Worm (Caenorhabditis elegans) whole organism, early embryonic: ENCODE measurements around the gene Y38C1AA.19.

Experiments
- B0310.2 ChIP-seq: sonication (generic microtip); optimal IDR thresholded peaks from 2 replicates; lab custom pipeline; 2016; ENCODE audit warnings: mild to moderate bottlenecking, missing genetic modification characterization, missing compliant biosample characterization
- F13C5.2 ChIP-seq: sonication (generic microtip); optimal IDR thresholded peaks from 2 replicates; lab custom pipeline; 2017; ENCODE audit warnings: mild to moderate bottlenecking, missing genetic modification characterization, inconsistent platforms, missing compliant biosample characterization
- aly-1 ChIP-seq: sonication (generic microtip); optimal IDR thresholded peaks from 2 replicates; lab custom pipeline; 2016; ENCODE audit warnings: missing genetic modification characterization, missing compliant biosample characterization
- ama-1 ChIP-seq: fragments of 150-350 bp; optimal IDR thresholded peaks from 2 replicates; lab custom pipeline; 2014
- ceh-13 ChIP-seq: fragments of 200-800 bp; sonication (Bioruptor generic); optimal IDR thresholded peaks from 2 replicates; lab custom pipeline; 2018; ENCODE audit warnings: mild to moderate bottlenecking, missing genetic modification characterization, missing compliant biosample characterization
- ceh-36 ChIP-seq: sonication (generic microtip); optimal IDR thresholded peaks from 2 replicates; lab custom pipeline; 2016; ENCODE audit warnings: missing genetic modification characterization, inconsistent platforms, missing compliant biosample characterization
- ets-7 ChIP-seq: sonication (generic microtip); optimal IDR thresholded peaks from 2 replicates; lab custom pipeline; 2016; ENCODE audit warnings: missing genotype, missing genetic modification characterization, missing compliant biosample characterization
- flt-1 ChIP-seq: fragments of 200-800 bp; sonication (Bioruptor generic); IDR thresholded peaks from 2 replicates; pipeline ENCODE4 v1.3.6; 2022; ENCODE audit warnings: missing genetic modification characterization, missing compliant biosample characterization
- hmbx-1 ChIP-seq: sonication (generic microtip); optimal IDR thresholded peaks from 2 replicates; lab custom pipeline; 2016; ENCODE audit warnings: mild to moderate bottlenecking, missing genetic modification characterization, missing compliant biosample characterization
- hmg-4 ChIP-seq: fragments of 200-800 bp; sonication (Bioruptor generic); optimal IDR thresholded peaks from 2 replicates; lab custom pipeline; 2018; ENCODE audit warnings: mild to moderate bottlenecking, missing genetic modification characterization, missing compliant biosample characterization
- hnd-1 ChIP-seq: sonication (generic microtip); optimal IDR thresholded peaks from 2 replicates; lab custom pipeline; 2016; ENCODE audit warnings: missing genetic modification characterization, missing compliant biosample characterization
- pes-1 ChIP-seq: fragments of 200-800 bp; sonication (Bioruptor generic); IDR thresholded peaks from 2 replicates; pipeline ENCODE4 v1.3.6; 2022; ENCODE audit warnings: missing genetic modification reagents, missing genetic modification characterization, missing compliant biosample characterization
- scrt-1 ChIP-seq: fragments of 200-800 bp; sonication (Bioruptor generic); IDR thresholded peaks from 2 replicates; pipeline ENCODE4 v1.3.6; 2022; ENCODE audit warnings: missing genetic modification characterization, missing compliant biosample characterization
- sea-1 ChIP-seq: fragments of 200-800 bp; sonication (Bioruptor generic); conservative IDR thresholded peaks from 2 replicates; pipeline ENCODE4 v1.3.6; 2022; ENCODE audit warnings: missing genetic modification characterization, missing compliant biosample characterization
- tbx-11 ChIP-seq: fragments of 200-800 bp; sonication (Bioruptor generic); IDR thresholded peaks from 2 replicates; pipeline ENCODE4 v1.3.6; 2022; ENCODE audit warnings: missing genetic modification characterization, missing compliant biosample characterization
- tbx-37 ChIP-seq: fragments of 200-800 bp; sonication (Bioruptor generic); conservative IDR thresholded peaks from 2 replicates; pipeline ENCODE4 v1.3.6; 2022; ENCODE audit warnings: missing genetic modification reagents, missing genetic modification characterization, missing compliant biosample characterization
- tra-4 ChIP-seq: sonication (generic microtip); optimal IDR thresholded peaks from 2 replicates; lab custom pipeline; 2017; ENCODE audit warnings: missing genetic modification characterization, missing compliant biosample characterization

Y38C1AA.19 gene

ce11 chrIV:149794-150193 is 10.2 kb upstream of the Y38C1AA.19 start:
- TF ChIP-seq tbx-11 (GFP tag; lab: Robert Waterston, UW) (no peak), sea-1 (GFP tag; lab: Robert Waterston, UW) (no peak), scrt-1 (GFP tag; lab: Robert Waterston, UW) (no peak)

DNA sequence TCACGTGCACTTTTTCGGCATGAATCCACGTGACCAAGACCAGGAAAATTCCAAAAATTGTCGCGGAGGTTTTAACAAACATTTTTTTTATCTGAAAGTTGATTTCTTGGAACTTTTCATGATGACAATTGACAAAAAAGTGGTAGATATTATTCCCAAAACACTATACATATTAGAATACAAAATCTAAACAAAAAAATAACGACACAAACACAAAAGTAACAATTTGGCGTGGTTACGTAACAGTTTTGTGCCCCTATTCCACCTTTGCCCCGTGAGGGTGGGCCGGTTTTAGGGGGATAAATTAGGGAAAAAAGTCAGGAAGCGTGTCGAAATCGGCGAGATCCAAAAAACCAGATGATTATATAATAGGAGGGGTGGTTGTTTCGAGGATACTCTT is 2.2 kb upstream of the Y38C1AA.19 start, which contains the start of gene gegf-1:
gegf-1 (minus strand) TSS at position 101 of the 400 bp plus-strand sequence.
- no peak for TF ChIP-seq hmbx-1 (tag; lab: Kevin White, UChicago)
- TF ChIP-seq tbx-11 (GFP tag; lab: Robert Waterston, UW) = no peak
- no peak for TF ChIP-seq tbx-37
- no peak for TF ChIP-seq tra-4 (tag; lab: Kevin White, UChicago)
- no peak for TF ChIP-seq hmg-4 (GFP tag; lab: Kevin White, UChicago)
- TF ChIP-seq hnd-1 (tag; lab: Kevin White, UChicago) = no peak
- no peak for TF ChIP-seq aly-1 (tag; lab: Kevin White, UChicago)
- TF ChIP-seq ceh-13 (GFP tag; lab: Kevin White, UChicago) = no peak
- TF ChIP-seq ets-7 = no peak
- TF ChIP-seq F13C5.2 (tag; lab: Kevin White, UChicago) = no peak
- no peak for TF ChIP-seq ama-1 (lab: Kevin White, UChicago)
- TF ChIP-seq sea-1 (GFP tag; lab: Robert Waterston, UW) = no peak
- no peak for TF ChIP-seq flt-1 (GFP tag; lab: Robert Waterston, UW)
- no peak for TF ChIP-seq pes-1 (GFP tag; lab: Robert Waterston, UW)
- TF ChIP-seq scrt-1 (GFP tag; lab: Robert Waterston, UW) = no peak
- TF ChIP-seq ceh-36 = no peak
- TF ChIP-seq B0310.2 (tag; lab: Kevin White, UChicago) = no peak

DNA sequence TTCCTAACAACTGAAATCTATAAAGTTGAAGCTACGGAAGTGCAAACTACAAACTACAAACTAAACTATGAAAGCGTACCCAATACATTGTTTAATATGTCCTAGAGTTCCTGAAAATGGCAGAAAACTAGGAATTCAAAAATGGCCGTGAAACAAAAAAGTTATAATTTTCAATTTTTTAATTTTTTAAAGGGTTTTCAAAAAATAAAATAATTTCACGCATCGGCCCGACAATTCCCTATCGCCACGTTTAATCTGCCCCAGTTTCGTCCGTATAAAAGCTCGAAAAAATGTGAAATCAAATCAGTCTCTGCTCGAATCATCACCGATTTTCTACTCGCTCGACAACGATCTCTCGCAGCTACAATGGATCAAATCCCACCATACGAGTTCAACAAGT is 1.3 kb upstream of the Y38C1AA.19 start, which contains the start of gene Y38C1AA.7:
Y38C1AA.7 (plus strand) TSS at position 301 of the 400 bp plus-strand sequence.
- no peak for TF ChIP-seq hnd-1 (tag; lab: Kevin White, UChicago)
- no peak for TF ChIP-seq ceh-13 (GFP tag; lab: Kevin White, UChicago)
- TF ChIP-seq tra-4 (tag; lab: Kevin White, UChicago) = no peak
- no peak for TF ChIP-seq F13C5.2 (tag; lab: Kevin White, UChicago)
- TF ChIP-seq tbx-11 (GFP tag; lab: Robert Waterston, UW) = no peak
- no peak for TF ChIP-seq ama-1 (lab: Kevin White, UChicago)
- TF ChIP-seq scrt-1 (GFP tag; lab: Robert Waterston, UW) = no peak
- no peak for TF ChIP-seq ets-7
- no peak for TF ChIP-seq flt-1 (GFP tag; lab: Robert Waterston, UW)
- TF ChIP-seq pes-1 (GFP tag; lab: Robert Waterston, UW) = no peak
- TF ChIP-seq hmbx-1 (tag; lab: Kevin White, UChicago) = no peak
- TF ChIP-seq sea-1 (GFP tag; lab: Robert Waterston, UW) = no peak
- TF ChIP-seq tbx-37 = no peak
- TF ChIP-seq aly-1 (tag; lab: Kevin White, UChicago) = no peak
- TF ChIP-seq B0310.2 (tag; lab: Kevin White, UChicago) = no peak
- TF ChIP-seq hmg-4 (GFP tag; lab: Kevin White, UChicago) = no peak
- no peak for TF ChIP-seq ceh-36

- no peak for TF ChIP-seq ama-1 (lab: Kevin White, UChicago)
- no peak for TF ChIP-seq aly-1 (tag; lab: Kevin White, UChicago)
- TF ChIP-seq ceh-36 = no peak
- TF ChIP-seq F13C5.2 (tag; lab: Kevin White, UChicago) = no peak
- TF ChIP-seq tbx-11 (GFP tag; lab: Robert Waterston, UW) = no peak
- no peak for TF ChIP-seq hmbx-1 (tag; lab: Kevin White, UChicago)
- no peak for TF ChIP-seq hnd-1 (tag; lab: Kevin White, UChicago)
- no peak for TF ChIP-seq ets-7
- no peak for TF ChIP-seq sea-1 (GFP tag; lab: Robert Waterston, UW)
- no peak for TF ChIP-seq ceh-13 (GFP tag; lab: Kevin White, UChicago)
- TF ChIP-seq hmg-4 (GFP tag; lab: Kevin White, UChicago) = no peak
- TF ChIP-seq flt-1 (GFP tag; lab: Robert Waterston, UW) = no peak
- no peak for TF ChIP-seq tbx-37
- no peak for TF ChIP-seq B0310.2 (tag; lab: Kevin White, UChicago)
Measured at ce11 chrIV:162530-162929, 2.6 kb downstream of the Y38C1AA.19 start, which contains the start of gene Y38C1AA.6. Y38C1AA.6 (plus strand) TSS chrIV:162830.

DNA sequence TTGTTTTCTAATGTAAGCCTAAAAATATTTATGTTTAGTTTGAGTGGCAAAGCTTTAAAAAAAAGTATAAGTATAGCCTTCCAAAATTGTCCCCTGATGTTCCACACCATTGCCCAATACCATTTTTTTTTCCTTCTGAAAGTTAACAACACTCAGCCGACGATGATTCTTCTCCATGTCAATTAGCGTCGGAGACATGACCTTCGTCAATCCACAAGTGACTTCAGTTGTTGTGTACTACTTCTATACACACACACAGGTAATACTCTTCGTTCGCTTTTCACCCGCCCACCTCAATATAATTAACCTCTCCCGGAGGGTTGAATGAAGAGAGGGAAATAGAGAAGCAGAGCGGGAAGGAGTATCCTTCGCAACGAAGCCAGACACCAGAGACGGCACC is 4.8 kb downstream of the Y38C1AA.19 start, which contains the start of gene cutl-24:
cutl-24 (plus strand) TSS at position 301 of the 400 bp plus-strand sequence.
- TF ChIP-seq hmbx-1 (tag; lab: Kevin White, UChicago) (no peak), scrt-1 (GFP tag; lab: Robert Waterston, UW) (no peak), F13C5.2 (tag; lab: Kevin White, UChicago) (no peak), tra-4 (tag; lab: Kevin White, UChicago) (no peak), pes-1 (GFP tag; lab: Robert Waterston, UW) (no peak), B0310.2 (tag; lab: Kevin White, UChicago) (no peak), tbx-11 (GFP tag; lab: Robert Waterston, UW) (no peak), sea-1 (GFP tag; lab: Robert Waterston, UW) (no peak), flt-1 (GFP tag; lab: Robert Waterston, UW) (no peak), aly-1 (tag; lab: Kevin White, UChicago) (no peak), ama-1 (lab: Kevin White, UChicago) (no peak), ets-7 (no peak), hmg-4 (GFP tag; lab: Kevin White, UChicago) (no peak), ceh-36 (no peak), tbx-37 (no peak), hnd-1 (tag; lab: Kevin White, UChicago) (no peak), ceh-13 (GFP tag; lab: Kevin White, UChicago) (no peak)

- TF ChIP-seq ama-1 (lab: Kevin White, UChicago) (no peak), tbx-11 (GFP tag; lab: Robert Waterston, UW) (no peak), pes-1 (GFP tag; lab: Robert Waterston, UW) (no peak), ets-7 (no peak), B0310.2 (tag; lab: Kevin White, UChicago) (no peak), tbx-37 (no peak), flt-1 (GFP tag; lab: Robert Waterston, UW) (no peak), hmbx-1 (tag; lab: Kevin White, UChicago) (no peak)
Measured at ce11 chrIV:171036-171435, 11.1 kb downstream of the Y38C1AA.19 start.

DNA sequence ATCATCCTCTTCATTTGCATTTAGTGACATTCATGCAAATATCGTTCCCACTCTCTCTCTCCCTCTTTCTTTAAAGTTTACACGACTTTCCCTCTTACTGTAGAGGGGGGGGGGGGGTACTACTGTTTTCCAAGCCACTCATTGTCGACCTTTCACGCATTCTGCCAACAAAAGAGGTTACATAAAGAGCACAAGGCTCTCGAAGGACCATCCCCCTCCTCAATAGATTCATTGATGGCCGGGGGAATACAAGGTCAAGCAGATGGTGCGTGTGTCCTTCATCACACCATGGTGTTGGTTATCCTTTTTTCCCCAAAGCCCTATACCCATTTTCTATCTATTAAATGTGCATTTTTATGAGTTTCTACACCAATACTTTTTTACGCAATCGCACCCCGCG is 13.0 kb downstream of the Y38C1AA.19 start:
- TF ChIP-seq hnd-1 (tag; lab: Kevin White, UChicago) (no peak), B0310.2 (tag; lab: Kevin White, UChicago) (peak; percentile 23), tbx-11 (GFP tag; lab: Robert Waterston, UW) (0 out of 2 replicates have a peak, but pooled peaks have one; percentile 33), hmg-4 (GFP tag; lab: Kevin White, UChicago) (peak; percentile 73), flt-1 (GFP tag; lab: Robert Waterston, UW) (0 out of 2 replicates have a peak, but pooled peaks have one; percentile 15), pes-1 (GFP tag; lab: Robert Waterston, UW) (no peak), sea-1 (GFP tag; lab: Robert Waterston, UW) (no peak), ama-1 (lab: Kevin White, UChicago) (no peak), hmbx-1 (tag; lab: Kevin White, UChicago) (no peak), ceh-13 (GFP tag; lab: Kevin White, UChicago) (no peak), F13C5.2 (tag; lab: Kevin White, UChicago) (no peak), ceh-36 (no peak), aly-1 (tag; lab: Kevin White, UChicago) (peak; percentile 35), ets-7 (no peak), tra-4 (tag; lab: Kevin White, UChicago) (no peak), scrt-1 (GFP tag; lab: Robert Waterston, UW) (no peak), tbx-37 (no peak)
